Worm (Caenorhabditis elegans) whole organism, mixed stage, embryonic: Measurements from ENCODE around the gene K09C4.7.

Experiments
- M03D4.4 ChIP-seq: sonication (generic microtip); optimal IDR thresholded peaks from 2 replicates; lab custom pipeline; 2017; ENCODE audit warnings: mild to moderate bottlenecking, missing genetic modification characterization, missing compliant biosample characterization
- bed-3 ChIP-seq: fragments of 200-800 bp; sonication (Bioruptor generic); optimal IDR thresholded peaks from 3 replicates; lab custom pipeline; 2018; ENCODE audit warnings: mild to moderate bottlenecking, missing genetic modification characterization, moderate library complexity, missing compliant biosample characterization
- blmp-1 ChIP-seq: fragments of 150-350 bp; optimal IDR thresholded peaks from 2 replicates; lab custom pipeline; 2014; ENCODE audit warnings: missing biosample characterization, missing genetic modification characterization
- ceh-39 ChIP-seq: fragments of 150-350 bp; optimal IDR thresholded peaks from 2 replicates; lab custom pipeline; 2014; ENCODE audit warnings: missing biosample characterization, missing genetic modification characterization
- ceh-43 ChIP-seq: fragments of 200-800 bp; sonication (Bioruptor generic); optimal IDR thresholded peaks from 2 replicates; lab custom pipeline; 2018; ENCODE audit warnings: mild to moderate bottlenecking, missing genetic modification characterization, moderate library complexity, missing compliant biosample characterization
- ceh-83 ChIP-seq: fragments of 200-800 bp; sonication (Bioruptor generic); optimal IDR thresholded peaks from 2 replicates; lab custom pipeline; 2018; ENCODE audit warnings: mild to moderate bottlenecking, missing genetic modification characterization, missing compliant biosample characterization
- ces-1 ChIP-seq: fragments of 150-350 bp; optimal IDR thresholded peaks from 2 replicates; lab custom pipeline; 2014; ENCODE audit warnings: missing biosample characterization, missing genetic modification reagents, missing genetic modification characterization
- cnd-1 ChIP-seq: fragments of 200-800 bp; sonication (Bioruptor generic); optimal IDR thresholded peaks from 2 replicates; lab custom pipeline; 2018; ENCODE audit warnings: mild to moderate bottlenecking, missing genetic modification characterization, missing compliant biosample characterization
- drap-1 ChIP-seq: fragments of 200-800 bp; sonication (Bioruptor generic); optimal IDR thresholded peaks from 3 replicates; lab custom pipeline; 2018; ENCODE audit warnings: mild to moderate bottlenecking, missing genetic modification characterization, missing compliant biosample characterization
- elt-1 ChIP-seq: sonication (generic microtip); optimal IDR thresholded peaks from 2 replicates; lab custom pipeline; 2017; ENCODE audit warnings: missing genetic modification characterization, mild to moderate bottlenecking, missing compliant biosample characterization, antibody characterized with exemption, moderate library complexity, borderline replicate concordance; ENCODE audit not compliant: insufficient read depth
- elt-3 ChIP-seq: fragments of 150-350 bp; optimal IDR thresholded peaks from 2 replicates; lab custom pipeline; 2014; ENCODE audit warnings: missing biosample characterization, missing genetic modification characterization
- ham-2 ChIP-seq: fragments of 200-800 bp; sonication (Bioruptor generic); optimal IDR thresholded peaks from 2 replicates; lab custom pipeline; 2018; ENCODE audit warnings: mild to moderate bottlenecking, missing genetic modification characterization, missing compliant biosample characterization
- hlh-1 ChIP-seq: fragments of 150-350 bp; optimal IDR thresholded peaks from 2 replicates; lab custom pipeline; 2014; ENCODE audit warnings: missing biosample characterization, missing genetic modification reagents, missing genetic modification characterization
- lin-13 ChIP-seq: fragments of 150-350 bp; optimal IDR thresholded peaks from 2 replicates; lab custom pipeline; 2014; ENCODE audit warnings: missing biosample characterization, missing genetic modification characterization
- lin-32 ChIP-seq: fragments of 200-800 bp; sonication (Bioruptor generic); optimal IDR thresholded peaks from 2 replicates; lab custom pipeline; 2018; ENCODE audit warnings: mild to moderate bottlenecking, missing genetic modification characterization, missing compliant biosample characterization
- lsy-2 ChIP-seq: fragments of 150-350 bp; optimal IDR thresholded peaks from 2 replicates; lab custom pipeline; 2014; ENCODE audit warnings: missing biosample characterization, missing genetic modification characterization
- mab-5 ChIP-seq: fragments of 150-350 bp; optimal IDR thresholded peaks from 2 replicates; lab custom pipeline; 2014; ENCODE audit warnings: missing biosample characterization, missing genetic modification characterization
- mep-1 ChIP-seq: fragments of 150-350 bp; optimal IDR thresholded peaks from 2 replicates; lab custom pipeline; 2017; ENCODE audit warnings: missing biosample characterization, missing genetic modification reagents, missing genetic modification characterization, inconsistent platforms
- nhr-12 ChIP-seq: fragments of 150-350 bp; optimal IDR thresholded peaks from 2 replicates; lab custom pipeline; 2014; ENCODE audit warnings: missing biosample characterization, missing genetic modification characterization
- nhr-237 ChIP-seq: fragments of 150-350 bp; optimal IDR thresholded peaks from 2 replicates; lab custom pipeline; 2014; ENCODE audit warnings: missing biosample characterization, missing genetic modification characterization
- nhr-28 ChIP-seq: fragments of 150-350 bp; optimal IDR thresholded peaks from 2 replicates; lab custom pipeline; 2014; ENCODE audit warnings: missing biosample characterization, missing genetic modification characterization
- nhr-76 ChIP-seq: sonication (generic microtip); optimal IDR thresholded peaks from 2 replicates; lab custom pipeline; 2017; ENCODE audit warnings: missing biosample characterization, missing genetic modification characterization
- pha-4 ChIP-seq: fragments of 150-350 bp; optimal IDR thresholded peaks from 2 replicates; lab custom pipeline; 2018; ENCODE audit warnings: missing biosample characterization, missing genetic modification reagents, missing genetic modification characterization
- sem-2 ChIP-seq: fragments of 200-800 bp; sonication (Bioruptor generic); optimal IDR thresholded peaks from 2 replicates; lab custom pipeline; 2018; ENCODE audit warnings: mild to moderate bottlenecking, missing genetic modification characterization, missing compliant biosample characterization
- tbx-8 ChIP-seq: fragments of 200-800 bp; sonication (Bioruptor generic); optimal IDR thresholded peaks from 2 replicates; lab custom pipeline; 2018; ENCODE audit warnings: mild to moderate bottlenecking, missing genetic modification characterization, moderate library complexity, missing compliant biosample characterization
- unc-120 ChIP-seq: sonication (generic microtip); optimal IDR thresholded peaks from 2 replicates; lab custom pipeline; 2017; ENCODE audit warnings: missing genetic modification characterization, missing compliant biosample characterization; ENCODE audit not compliant: poor library complexity, severe bottlenecking
- unc-39 ChIP-seq: fragments of 150-350 bp; optimal IDR thresholded peaks from 2 replicates; lab custom pipeline; 2014; ENCODE audit warnings: missing biosample characterization, missing genetic modification characterization
- unc-62 ChIP-seq: fragments of 150-350 bp; optimal IDR thresholded peaks from 2 replicates; lab custom pipeline; 2014; ENCODE audit warnings: missing biosample characterization, missing genetic modification reagents, missing genetic modification characterization
- zip-8 ChIP-seq: fragments of 150-350 bp; optimal IDR thresholded peaks from 2 replicates; lab custom pipeline; 2014; ENCODE audit warnings: missing biosample characterization, missing genetic modification characterization
- ztf-11 ChIP-seq: fragments of 150-350 bp; optimal IDR thresholded peaks from 2 replicates; lab custom pipeline; 2014; ENCODE audit warnings: missing biosample characterization, missing genetic modification characterization

K09C4.7 gene

DNA sequence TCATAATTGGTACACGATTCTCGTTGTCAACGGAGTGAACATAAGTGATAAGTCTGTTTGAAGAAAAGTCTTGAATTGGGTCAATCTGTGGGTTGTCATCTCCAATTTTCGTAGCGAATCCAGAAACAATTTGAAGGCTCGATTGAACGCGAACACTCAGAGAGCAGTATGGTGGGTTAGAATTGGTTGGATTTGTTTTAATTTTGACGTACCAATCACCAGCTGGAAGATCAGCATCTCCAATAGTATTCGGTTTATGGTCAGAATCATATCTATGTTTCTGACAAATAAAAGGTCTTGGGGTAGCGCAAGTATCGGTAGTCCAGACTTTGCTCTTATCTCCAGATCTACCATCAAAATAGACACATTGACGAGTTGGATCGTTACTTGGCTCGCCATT lies 42.1 kb upstream of the K09C4.7 start:
- TF ChIP-seq lin-32 (GFP tag; lab: Kevin White, UChicago): no peak
- TF ChIP-seq bed-3 (GFP tag; lab: Kevin White, UChicago): no peak
- TF ChIP-seq elt-1 (tag; lab: Kevin White, UChicago): no peak
- TF ChIP-seq nhr-28 (tag; lab: Kevin White, UChicago): no peak
- no peak for TF ChIP-seq ceh-83
- TF ChIP-seq nhr-12 (tag; lab: Kevin White, UChicago): no peak
- no peak for TF ChIP-seq ces-1
- no peak for TF ChIP-seq zip-8
- TF ChIP-seq unc-120 (tag; lab: Kevin White, UChicago): no peak
- no peak for TF ChIP-seq cnd-1 (tag; lab: Kevin White, UChicago)
- TF ChIP-seq lin-13 (tag; lab: Kevin White, UChicago): no peak
- TF ChIP-seq ztf-11: no peak
- TF ChIP-seq lsy-2 (tag; lab: Kevin White, UChicago): no peak
- TF ChIP-seq unc-62 (GFP tag; lab: Kevin White, UChicago): no peak

DNA sequence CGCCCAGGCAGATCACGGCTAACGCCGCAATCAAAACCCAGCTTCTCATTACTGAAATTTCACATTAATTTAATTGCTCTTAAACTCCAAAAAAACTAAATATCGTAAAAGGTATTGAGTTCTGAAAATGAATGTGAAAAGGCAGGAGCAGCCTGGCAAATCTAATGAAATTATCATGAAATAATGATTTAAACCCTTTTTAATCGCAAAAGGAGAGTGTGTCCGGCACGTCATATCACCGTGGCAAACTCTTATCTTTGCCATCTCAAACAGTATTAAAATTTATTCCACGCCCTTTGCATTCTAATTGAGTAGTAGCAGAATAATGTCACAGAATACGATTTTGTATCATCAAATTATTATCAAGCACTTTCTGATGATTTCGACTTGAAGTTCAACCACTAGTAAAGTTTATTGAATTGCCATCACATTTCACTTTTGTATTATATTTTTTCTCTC lies 37.3 kb upstream of the K09C4.7 start, which contains the start of gene F28B4.3:
F28B4.3 (minus strand) TSS at position 51 of the 459 bp plus-strand sequence.
- no peak for TF ChIP-seq unc-39 (tag; lab: Kevin White, UChicago)
- no peak for TF ChIP-seq nhr-237 (tag; lab: Kevin White, UChicago)
- TF ChIP-seq hlh-1 (tag; lab: Kevin White, UChicago): no peak
- no peak for TF ChIP-seq ham-2 (GFP tag; lab: Kevin White, UChicago)
- TF ChIP-seq ceh-83: no peak
- no peak for TF ChIP-seq zip-8
- TF ChIP-seq ceh-43: no peak
- no peak for TF ChIP-seq drap-1 (GFP tag; lab: Kevin White, UChicago)
- TF ChIP-seq nhr-12 (tag; lab: Kevin White, UChicago): no peak
- TF ChIP-seq tbx-8 (GFP tag; lab: Kevin White, UChicago): no peak
- TF ChIP-seq sem-2 (GFP tag; lab: Kevin White, UChicago): no peak
- TF ChIP-seq nhr-76 (tag; lab: Kevin White, UChicago): no peak
- TF ChIP-seq ceh-39 (tag; lab: Kevin White, UChicago): no peak
- TF ChIP-seq elt-3 (tag; lab: Kevin White, UChicago): no peak
- no peak for TF ChIP-seq lin-32 (GFP tag; lab: Kevin White, UChicago)
- no peak for TF ChIP-seq ztf-11
- TF ChIP-seq mep-1 (tag; lab: Kevin White, UChicago): no peak
- TF ChIP-seq blmp-1 (tag; lab: Kevin White, UChicago): no peak
- TF ChIP-seq M03D4.4 (tag; lab: Kevin White, UChicago): no peak

DNA sequence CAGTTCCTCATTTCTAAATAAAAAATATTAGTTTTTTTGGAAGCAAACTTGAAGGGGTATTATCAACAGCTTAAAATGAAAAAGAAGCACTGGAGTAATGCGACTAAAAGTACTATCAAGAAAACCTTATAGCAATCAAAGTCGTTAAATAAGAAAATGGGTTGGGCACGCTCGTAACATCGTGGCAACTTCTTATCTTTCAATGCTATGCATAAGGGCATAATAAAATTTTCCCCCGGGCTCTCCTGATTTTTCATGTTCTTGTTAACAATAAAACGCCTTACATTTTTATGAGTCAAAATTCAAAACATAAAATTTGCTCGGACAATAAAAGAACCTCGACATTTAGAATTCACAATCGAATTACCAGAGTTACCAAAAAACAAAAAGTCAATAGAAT lies 29.1 kb upstream of the K09C4.7 start, which contains the start of gene irg-7:
irg-7 (minus strand) TSS at position 23 of the 400 bp plus-strand sequence.
- no peak for TF ChIP-seq drap-1 (GFP tag; lab: Kevin White, UChicago)
- TF ChIP-seq ceh-39 (tag; lab: Kevin White, UChicago): no peak
- TF ChIP-seq pha-4: no peak
- TF ChIP-seq mep-1 (tag; lab: Kevin White, UChicago): no peak
- TF ChIP-seq ztf-11: no peak
- TF ChIP-seq elt-1 (tag; lab: Kevin White, UChicago): no peak
- no peak for TF ChIP-seq ceh-83
- TF ChIP-seq nhr-237 (tag; lab: Kevin White, UChicago): no peak
- TF ChIP-seq unc-39 (tag; lab: Kevin White, UChicago): no peak
- no peak for TF ChIP-seq ham-2 (GFP tag; lab: Kevin White, UChicago)

DNA sequence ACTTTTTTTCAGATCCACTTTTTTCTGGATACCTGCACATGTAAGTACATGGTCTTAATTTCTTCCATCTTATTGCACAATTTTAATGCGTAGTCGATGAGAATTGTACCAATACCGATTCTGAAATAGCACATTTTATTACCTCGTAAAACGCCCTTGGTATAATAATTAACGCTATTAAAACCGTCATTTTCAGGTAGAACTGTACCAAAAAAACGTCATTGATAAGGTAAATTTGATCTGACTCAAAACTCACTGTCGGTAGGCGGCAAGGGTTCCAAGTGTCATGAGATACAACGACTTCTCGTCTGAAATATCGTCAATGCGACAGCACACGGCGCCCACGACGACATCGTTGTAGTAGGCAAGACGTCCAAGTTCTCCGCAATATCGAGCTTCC lies 28.3 kb upstream of the K09C4.7 start:
- TF ChIP-seq ceh-43: no peak
- TF ChIP-seq, all 35 proteins: peak for 0

DNA sequence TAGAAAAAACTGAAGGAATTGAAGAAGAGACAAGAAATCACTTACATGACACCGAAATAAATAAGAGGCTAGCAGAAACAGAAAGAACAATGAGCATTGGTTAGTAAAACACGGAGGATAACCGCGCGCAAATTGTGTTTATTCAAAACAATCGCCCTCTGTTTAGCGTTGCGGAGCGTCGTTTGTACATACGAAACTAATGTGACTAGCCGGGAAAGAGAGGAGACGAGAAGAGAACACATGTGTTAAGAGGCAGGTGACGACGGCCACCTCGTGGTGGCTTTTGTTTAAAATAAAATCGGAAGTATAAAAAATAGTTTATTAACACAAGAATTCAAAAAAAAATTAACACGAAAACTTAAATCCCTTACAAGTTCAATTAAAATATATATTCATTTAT lies 26.9 kb upstream of the K09C4.7 start, which contains the start of gene F40F4.7:
F40F4.7 (minus strand) TSS at position 122 of the 400 bp plus-strand sequence.
- TF ChIP-seq hlh-1 (tag; lab: Kevin White, UChicago) (peak; percentile 99), pha-4 (peak; percentile 61), mab-5 (tag; lab: Kevin White, UChicago) (no peak), lin-13 (tag; lab: Kevin White, UChicago) (peak; percentile 39)
